Fruit fly (Drosophila melanogaster) whole organism, wandering third instar larva: Measurements from ENCODE around the gene Rph.

Experiments
- Abd-B ChIP-seq: fragments of >200 bp; optimal IDR thresholded peaks from 2 replicates; lab custom pipeline; 2017; ENCODE audit warnings: missing biosample characterization, missing genetic modification characterization
- CG32264 ChIP-seq: fragments of 200-800 bp; sonication (Bioruptor generic); optimal IDR thresholded peaks from 2 replicates; lab custom pipeline; 2016; ENCODE audit warnings: missing biosample characterization, missing genetic modification characterization
- CrebA ChIP-seq: fragments of 200-800 bp; sonication (Bioruptor generic); optimal IDR thresholded peaks from 2 replicates; lab custom pipeline; 2016; ENCODE audit warnings: missing biosample characterization, mild to moderate bottlenecking, missing genetic modification characterization, borderline replicate concordance
- Dfd ChIP-seq: fragments of >200 bp; optimal IDR thresholded peaks from 2 replicates; lab custom pipeline; 2017; ENCODE audit warnings: missing biosample characterization, missing genetic modification characterization
- Dif ChIP-seq: fragments of 200-275, 200-300 bp; sonication (Bioruptor generic); optimal IDR thresholded peaks from 2 replicates; lab custom pipeline; 2018; ENCODE audit warnings: missing biosample characterization, missing genetic modification characterization; ENCODE audit not compliant: partially characterized antibody
- GATAd ChIP-seq: sonication (Bioruptor generic); optimal IDR thresholded peaks from 2 replicates; lab custom pipeline; 2016; ENCODE audit warnings: missing biosample characterization, missing genetic modification characterization
- HLH106 ChIP-seq: fragments of 200-800 bp; optimal IDR thresholded peaks from 3 replicates; lab custom pipeline; 2019; ENCODE audit warnings: missing biosample characterization, mild to moderate bottlenecking, missing genetic modification characterization, moderate library complexity
- Hnf4 ChIP-seq: fragments of 200-800 bp; sonication (Bioruptor generic); optimal IDR thresholded peaks from 2 replicates; lab custom pipeline; 2016; ENCODE audit warnings: missing biosample characterization, mild to moderate bottlenecking, missing genetic modification characterization
- Hr78 ChIP-seq: fragments of >200 bp; optimal IDR thresholded peaks from 2 replicates; lab custom pipeline; 2017; ENCODE audit warnings: missing biosample characterization, missing genetic modification characterization
- Hr83 ChIP-seq: fragments of 200-300 bp; sonication (Bioruptor generic); optimal IDR thresholded peaks from 2 replicates; lab custom pipeline; 2016; ENCODE audit warnings: missing biosample characterization, mild to moderate bottlenecking, missing genetic modification characterization, moderate library complexity; ENCODE audit not compliant: poor library complexity, severe bottlenecking
- Mio ChIP-seq: sonication (Bioruptor generic); optimal IDR thresholded peaks from 2 replicates; lab custom pipeline; 2016; ENCODE audit warnings: missing biosample characterization, missing genetic modification characterization
- Myc ChIP-seq: fragments of >200 bp; optimal IDR thresholded peaks from 2 replicates; lab custom pipeline; 2017
- N ChIP-seq: fragments of >200 bp; optimal IDR thresholded peaks from 2 replicates; lab custom pipeline; 2018; ENCODE audit warnings: missing biosample characterization, missing external identifiers, missing genetic modification characterization
- OdsH ChIP-seq: fragments of 200-800 bp; sonication (Bioruptor generic); optimal IDR thresholded peaks from 2 replicates; lab custom pipeline; 2016; ENCODE audit warnings: missing biosample characterization, mild to moderate bottlenecking, missing genetic modification characterization
- Rel ChIP-seq, 2 experiments: fragments of 200-800 bp; sonication (Bioruptor generic) in 1 of 2; optimal IDR thresholded peaks; 2 replicates in 1 of 2; 3 replicates in 1 of 2; lab custom pipeline; 2016 to 2019; ENCODE audit warnings: mild to moderate bottlenecking in 2 of 2, missing biosample characterization in 2 of 2, missing genetic modification characterization in 2 of 2, moderate library complexity in 1 of 2
- Sp1 ChIP-seq: fragments of 200-800 bp; sonication (Bioruptor generic); optimal IDR thresholded peaks from 3 replicates; lab custom pipeline; 2019; ENCODE audit warnings: missing biosample characterization, mild to moderate bottlenecking, missing genetic modification characterization, moderate library complexity
- Vsx2 ChIP-seq: fragments of 200-300, 225-300 bp; sonication (Bioruptor generic); optimal IDR thresholded peaks from 2 replicates; lab custom pipeline; 2018; ENCODE audit warnings: missing biosample characterization, missing genetic modification characterization; ENCODE audit not compliant: partially characterized antibody
- br ChIP-seq: fragments of 200-800 bp; sonication (Bioruptor generic); optimal IDR thresholded peaks from 2 replicates; lab custom pipeline; 2016; ENCODE audit warnings: missing biosample characterization, missing genetic modification characterization
- brk ChIP-seq: fragments of 200-800 bp; sonication (Bioruptor generic); optimal IDR thresholded peaks from 2 replicates; lab custom pipeline; 2016; ENCODE audit warnings: missing biosample characterization, mild to moderate bottlenecking, missing genetic modification characterization
- dl ChIP-seq, 2 experiments: fragments of 175-275, 200-275 bp in 1 of 2; fragments of 200-275 bp in 1 of 2; sonication (Bioruptor generic); optimal IDR thresholded peaks; lab custom pipeline; 2018; ENCODE audit warnings: mild to moderate bottlenecking in 2 of 2, missing biosample characterization in 2 of 2, missing genetic modification characterization in 2 of 2, moderate library complexity in 2 of 2; ENCODE audit not compliant: partially characterized antibody in 2 of 2, insufficient read depth in 1 of 2
- dmrt93B ChIP-seq: fragments of 200-800 bp; sonication (Bioruptor generic); optimal IDR thresholded peaks from 2 replicates; lab custom pipeline; 2018; ENCODE audit warnings: missing biosample characterization, mild to moderate bottlenecking, missing genetic modification characterization
- dsf ChIP-seq: sonication (Bioruptor generic); optimal IDR thresholded peaks from 2 replicates; lab custom pipeline; 2016; ENCODE audit warnings: missing biosample characterization, missing genetic modification characterization, borderline replicate concordance
- ey ChIP-seq: fragments of 200-800 bp; sonication (Bioruptor generic); optimal IDR thresholded peaks from 2 replicates; lab custom pipeline; 2016; ENCODE audit warnings: missing biosample characterization, missing genetic modification characterization
- foxo ChIP-seq, 2 experiments: fragments of 200-800 bp; sonication (Bioruptor generic); optimal IDR thresholded peaks; 2 replicates in 1 of 2; 3 replicates in 1 of 2; lab custom pipeline; 2016 to 2017; ENCODE audit warnings: missing biosample characterization in 2 of 2, missing genetic modification characterization in 2 of 2
- fru ChIP-seq: fragments of 200-800 bp; sonication (Bioruptor generic); optimal IDR thresholded peaks from 3 replicates; lab custom pipeline; 2016; ENCODE audit warnings: missing biosample characterization, mild to moderate bottlenecking, missing genetic modification characterization
- h ChIP-seq: fragments of 200-800 bp; sonication (Bioruptor generic); optimal IDR thresholded peaks from 3 replicates; lab custom pipeline; 2016; ENCODE audit warnings: missing biosample characterization, mild to moderate bottlenecking, missing genetic modification characterization
- lola ChIP-seq: fragments of >200 bp; optimal IDR thresholded peaks from 2 replicates; lab custom pipeline; 2017; ENCODE audit warnings: missing biosample characterization, missing genetic modification characterization
- psq ChIP-seq: fragments of 200-800 bp; sonication (Bioruptor generic); optimal IDR thresholded peaks from 3 replicates; lab custom pipeline; 2017; ENCODE audit warnings: missing biosample characterization, mild to moderate bottlenecking, missing genetic modification characterization, moderate library complexity
- rgr ChIP-seq: fragments of 200-800 bp; sonication (Bioruptor generic); optimal IDR thresholded peaks from 3 replicates; lab custom pipeline; 2016; ENCODE audit warnings: missing biosample characterization, mild to moderate bottlenecking, missing genetic modification characterization
- sv ChIP-seq: fragments of 200-800 bp; sonication (Bioruptor generic); optimal IDR thresholded peaks from 3 replicates; lab custom pipeline; 2016; ENCODE audit warnings: missing biosample characterization, missing genetic modification characterization
- tai ChIP-seq: sonication (Bioruptor generic); optimal IDR thresholded peaks from 2 replicates; lab custom pipeline; 2016; ENCODE audit warnings: missing biosample characterization, missing genetic modification characterization
- usp ChIP-seq: fragments of >200 bp; optimal IDR thresholded peaks from 2 replicates; lab custom pipeline; 2017; ENCODE audit warnings: missing biosample characterization, missing genetic modification characterization
- woc ChIP-seq: sonication (Bioruptor generic); optimal IDR thresholded peaks from 2 replicates; lab custom pipeline; 2016; ENCODE audit warnings: missing biosample characterization, mild to moderate bottlenecking, missing genetic modification characterization

The Rph gene

dm6 chrX:10768043-10768674 is 10.7 kb upstream of the Rph start, which contains the start of the genes Atg8a and BTBD9:
Gene Atg8a (minus strand): TSS chrX:10768338.
Gene BTBD9 (plus strand): TSS chrX:10768537.
- peak in 1 of 2 experiments; percentile 0 for TF ChIP-seq foxo (GFP tag; optimal IDR thresholded peaks at IDR 0.05; lab: Kevin White, UChicago)
- TF ChIP-seq CG32264 (GFP tag; lab: Kevin White, UChicago) = no peak
- peak; percentile 35 for TF ChIP-seq fru (GFP tag; lab: Kevin White, UChicago)
- no peak for TF ChIP-seq Dif (GFP tag; lab: Kevin White, UChicago)
- TF ChIP-seq tai (GFP tag; lab: Kevin White, UChicago) = no peak
- TF ChIP-seq rgr (GFP tag; lab: Kevin White, UChicago) = peak; percentile 28
- TF ChIP-seq dmrt93B (GFP tag; lab: Kevin White, UChicago) = no peak
- TF ChIP-seq Rel (GFP tag; optimal IDR thresholded peaks at IDR 0.05; lab: Kevin White, UChicago) = no peak
- peak; percentile 19 for TF ChIP-seq Rel (tag; optimal IDR thresholded peaks at IDR 0.05; lab: Kevin White, UChicago)
- peak; percentile 15 for TF ChIP-seq sv
- TF ChIP-seq Myc (lab: Kevin White, UChicago) = peak; percentile 64
- peak; percentile 23 for TF ChIP-seq h
- no peak for TF ChIP-seq lola (GFP tag; lab: Kevin White, UChicago)
- peak; percentile 45 for TF ChIP-seq Hr83 (GFP tag; lab: Kevin White, UChicago)
- no peak for TF ChIP-seq Abd-B
- TF ChIP-seq br = peak; percentile 13
- TF ChIP-seq OdsH (GFP tag; lab: Kevin White, UChicago) = peak; percentile 12

- TF ChIP-seq dl (GFP tag; optimal IDR thresholded peaks at IDR 0.05; lab: Kevin White, UChicago; ENCODE audit: insufficient read depth in 1 of 2, partially characterized antibody in 2 of 2) = no peak
- TF ChIP-seq Hr78 (GFP tag; lab: Kevin White, UChicago) = no peak
- peak; percentile 14 for TF ChIP-seq brk (GFP tag; lab: Kevin White, UChicago)
- TF ChIP-seq CrebA = no peak
- TF ChIP-seq br = peak; percentile 66
- peak; percentile 14 for TF ChIP-seq dmrt93B (GFP tag; lab: Kevin White, UChicago)
- TF ChIP-seq HLH106 (tag; lab: Kevin White, UChicago) = peak; percentile 58
- no peak for TF ChIP-seq Vsx2 (GFP tag; lab: Kevin White, UChicago)
- peak; percentile 50 for TF ChIP-seq woc (GFP tag; lab: Kevin White, UChicago)
- TF ChIP-seq dsf (GFP tag; lab: Kevin White, UChicago) = no peak
- TF ChIP-seq rgr (GFP tag; lab: Kevin White, UChicago) = peak; percentile 58
- peak; percentile 68 for TF ChIP-seq h
- peak; percentile 38 for TF ChIP-seq Hnf4 (GFP tag; lab: Kevin White, UChicago)
- no peak for TF ChIP-seq Rel (GFP tag; optimal IDR thresholded peaks at IDR 0.05; lab: Kevin White, UChicago)
- peak; percentile 45 for TF ChIP-seq Rel (tag; optimal IDR thresholded peaks at IDR 0.05; lab: Kevin White, UChicago)
- no peak for TF ChIP-seq Myc (lab: Kevin White, UChicago)
- no peak for TF ChIP-seq Abd-B
- peak; percentile 68 for TF ChIP-seq ey (GFP tag; lab: Kevin White, UChicago)
- peak; percentile 28 for TF ChIP-seq Hr83 (GFP tag; lab: Kevin White, UChicago)
- no peak for TF ChIP-seq Dfd (GFP tag; lab: Kevin White, UChicago)
- TF ChIP-seq usp (GFP tag; lab: Kevin White, UChicago) = no peak
- TF ChIP-seq Mio (GFP tag; lab: Kevin White, UChicago) = no peak
- TF ChIP-seq Sp1 = peak; percentile 35
- peak in 1 of 2 experiments; percentile 54 for TF ChIP-seq foxo (GFP tag; optimal IDR thresholded peaks at IDR 0.05; lab: Kevin White, UChicago)
- no peak for TF ChIP-seq tai (GFP tag; lab: Kevin White, UChicago)
- no peak for TF ChIP-seq Dif (GFP tag; lab: Kevin White, UChicago)
- TF ChIP-seq psq (GFP tag; lab: Kevin White, UChicago) = peak; percentile 40
- peak; percentile 51 for TF ChIP-seq sv
- peak; percentile 5 for TF ChIP-seq CG32264 (GFP tag; lab: Kevin White, UChicago)
- peak; percentile 68 for TF ChIP-seq fru (GFP tag; lab: Kevin White, UChicago)
- TF ChIP-seq N = peak; percentile 72
- TF ChIP-seq OdsH (GFP tag; lab: Kevin White, UChicago) = peak; percentile 32
- TF ChIP-seq GATAd (GFP tag; lab: Kevin White, UChicago) = no peak
Observed at dm6 chrX:10767350-10768005, 10.0 kb upstream of the Rph start.
